Worm (Caenorhabditis elegans) whole organism, L1 larva: ENCODE data around the gene sre-50.

Source experiments
- ama-1 ChIP-seq: fragments of 150-350 bp; optimal IDR thresholded peaks from 2 replicates; lab custom pipeline; 2014
- lin-15B ChIP-seq: fragments of 150-350 bp; sonication (generic microtip); optimal IDR thresholded peaks from 3 replicates; lab custom pipeline; 2014; ENCODE audit warnings: missing biosample characterization, missing genetic modification characterization
- lin-39 ChIP-seq: fragments of 150-350 bp; optimal IDR thresholded peaks from 2 replicates; lab custom pipeline; 2014; ENCODE audit warnings: missing biosample characterization, missing genetic modification reagents, missing genetic modification characterization
- nhr-11 ChIP-seq: fragments of 150-350 bp; optimal IDR thresholded peaks from 2 replicates; lab custom pipeline; 2014; ENCODE audit warnings: missing biosample characterization, missing genetic modification characterization
- nhr-28 ChIP-seq: fragments of 150-350 bp; optimal IDR thresholded peaks from 2 replicates; lab custom pipeline; 2014; ENCODE audit warnings: missing biosample characterization, missing genetic modification characterization
- nhr-90 ChIP-seq: sonication (generic microtip); optimal IDR thresholded peaks from 2 replicates; lab custom pipeline; 2016; ENCODE audit warnings: mild to moderate bottlenecking, missing genetic modification characterization, missing compliant biosample characterization; ENCODE audit not compliant: poor library complexity
- pqm-1 ChIP-seq: sonication (generic microtip); optimal IDR thresholded peaks from 3 replicates; lab custom pipeline; 2017; ENCODE audit warnings: missing biosample characterization, missing genetic modification characterization
- snpc-4 ChIP-seq: fragments of 150-350 bp; optimal IDR thresholded peaks from 2 replicates; lab custom pipeline; 2014; ENCODE audit warnings: missing biosample characterization, missing genetic modification characterization
- unc-62 ChIP-seq: fragments of 150-350 bp; optimal IDR thresholded peaks from 2 replicates; lab custom pipeline; 2014; ENCODE audit warnings: missing biosample characterization, missing genetic modification reagents, missing genetic modification characterization

- TF ChIP-seq nhr-28 (tag; lab: Kevin White, UChicago) (no peak), lin-39 (no peak), unc-62 (no peak), lin-15B (no peak), snpc-4 (tag; lab: Kevin White, UChicago) (no peak), ama-1 (lab: Kevin White, UChicago) (no peak), pqm-1 (tag; lab: Kevin White, UChicago) (no peak), nhr-11 (tag; lab: Kevin White, UChicago) (no peak), nhr-90 (no peak)
These were observed 36.3 kb downstream of the sre-50 start, which contains the start of gene sop-2 for ce11 chrII:12339644-12340043.
